Fruit fly (Drosophila melanogaster): ENCODE data around the gene Rab39.

dm6 chrX:7696165-7696564, 38.6 kb upstream of the Rab39 start:
- no peak for TF ChIP-seq psq (optimal IDR thresholded peaks at IDR 0.05)
- no peak for TF ChIP-seq CG8478 (optimal IDR thresholded peaks at IDR 0.05)
- no peak for TF ChIP-seq Dll (optimal IDR thresholded peaks at IDR 0.05)
- TF ChIP-seq EcR (GFP tag; optimal IDR thresholded peaks at IDR 0.05), result no peak
- TF ChIP-seq usp (GFP tag; optimal IDR thresholded peaks at IDR 0.05), result no peak
- TF ChIP-seq pan (optimal IDR thresholded peaks at IDR 0.05), result no peak
